Worm (Caenorhabditis elegans): ENCODE results near the gene T28F3.8.
"Not testable (repeated sequence)": the region's sequence is repeated elsewhere in the genome, so short reads cannot be mapped to it uniquely, and the experiment has no call there.

DNA sequence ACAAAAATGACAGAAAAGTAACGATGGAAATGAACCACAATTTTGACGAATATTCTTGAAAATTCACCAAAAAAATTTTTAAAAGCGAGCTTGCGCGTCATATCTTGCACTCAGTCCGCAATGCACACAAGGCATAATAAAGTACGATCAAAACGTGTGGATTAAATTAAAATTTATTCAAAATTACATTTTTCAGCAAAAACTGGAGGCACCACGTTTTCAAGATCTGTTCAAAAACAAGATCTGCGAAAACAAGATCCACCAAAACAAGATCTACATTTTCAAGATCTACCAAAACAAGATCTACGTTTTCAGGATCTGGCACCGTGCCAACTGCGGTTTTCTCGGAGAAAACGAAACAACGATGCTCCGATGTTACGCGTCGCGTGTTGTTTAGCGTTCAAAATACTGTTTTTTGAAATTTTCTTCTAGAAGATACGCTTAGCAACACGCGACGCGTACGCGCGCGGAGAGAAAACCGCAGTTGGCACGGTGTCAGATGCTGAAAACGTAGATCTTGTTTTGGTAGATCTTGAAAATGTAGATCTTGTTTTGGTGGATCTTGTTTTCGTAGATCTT lies 22.5 kb downstream of the T28F3.8 start:
- TF ChIP-seq ama-1 (optimal IDR thresholded peaks at IDR 0.05); ces-1 (GFP tag; optimal IDR thresholded peaks at IDR 0.05); alr-1 (tag; optimal IDR thresholded peaks at IDR 0.05; ENCODE audit: borderline replicate concordance); nhr-90 (tag; optimal IDR thresholded peaks at IDR 0.05; ENCODE audit: poor library complexity); elt-2 (tag; optimal IDR thresholded peaks at IDR 0.05); fos-1 (tag; optimal IDR thresholded peaks at IDR 0.05); lsy-2 (tag; optimal IDR thresholded peaks at IDR 0.05); nhr-84 (tag; optimal IDR thresholded peaks at IDR 0.05); nhr-237 (tag; optimal IDR thresholded peaks at IDR 0.05); skn-1 (tag; optimal IDR thresholded peaks at IDR 0.05); rnt-1 (tag; optimal IDR thresholded peaks at IDR 0.05): not testable (repeated sequence)
